Fruit fly (Drosophila melanogaster): ENCODE measurements around the gene TwdlY.
A peak's percentile ranks its signal among the peaks of the same experiment; 100 is the strongest.

TwdlY gene

DNA sequence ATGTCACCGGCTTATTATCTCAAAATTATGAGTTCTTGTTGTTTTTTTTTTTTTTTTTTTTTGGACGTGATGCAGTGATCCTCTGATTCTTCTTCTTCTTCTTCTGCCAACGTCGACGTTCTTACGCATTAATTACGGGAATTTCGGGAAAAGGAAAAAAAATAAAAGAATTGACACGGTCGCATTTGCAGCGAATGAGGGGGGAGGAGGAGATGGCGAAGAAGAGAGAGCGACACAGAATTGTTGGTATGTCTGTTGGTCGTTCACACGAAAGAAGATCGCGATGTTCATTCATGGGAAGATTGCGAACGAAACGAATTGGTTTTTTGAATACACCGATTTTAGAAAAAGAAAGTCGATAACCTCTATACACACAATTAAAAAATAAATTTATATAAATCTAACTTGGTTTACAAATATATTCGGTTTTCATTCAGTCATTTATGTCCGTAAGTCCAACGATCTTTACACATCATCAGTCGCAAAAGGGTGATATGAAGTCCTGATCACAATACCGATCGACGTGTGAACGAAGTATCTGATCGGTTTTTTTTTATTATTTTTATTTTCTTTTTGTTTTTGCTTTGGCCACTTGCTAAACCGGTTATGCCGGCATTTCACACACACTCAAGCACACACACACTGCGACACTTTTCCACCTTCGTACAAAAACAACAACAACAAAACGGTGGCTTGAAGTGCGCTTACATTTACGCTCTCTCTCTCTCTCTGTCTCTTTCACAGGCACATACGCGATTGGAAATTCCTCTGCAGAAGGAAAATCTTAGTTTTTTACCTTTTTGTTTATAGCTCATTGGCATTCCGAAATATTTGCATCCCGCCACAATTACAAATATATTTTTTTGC, 16.2 kb downstream of the TwdlY start (continued):
- TF ChIP-seq CG7786 (GFP tag; optimal IDR thresholded peaks at IDR 0.05) (no peak), fru (optimal IDR thresholded peaks at IDR 0.05) (no peak), CG18599 (GFP tag; optimal IDR thresholded peaks at IDR 0.05) (peak; percentile 77), E2f2 (GFP tag; IDR thresholded peaks at IDR 0.05) (no peak), sob (GFP tag; IDR thresholded peaks at IDR 0.05) (peak; percentile 58), Mad (GFP tag; optimal IDR thresholded peaks at IDR 0.05) (peak; percentile 28), wdn (GFP tag; IDR thresholded peaks at IDR 0.05) (no peak), fd102C (GFP tag; optimal IDR thresholded peaks at IDR 0.05) (no peak), vnd (GFP tag; IDR thresholded peaks at IDR 0.05; ENCODE audit: partially characterized antibody) (no peak), ATbp (GFP tag; optimal IDR thresholded peaks at IDR 0.05) (peak; percentile 73), CG14710 (tag; optimal IDR thresholded peaks at IDR 0.05) (peak; percentile 77), Hr39 (optimal IDR thresholded peaks at IDR 0.05) (no peak), unc-4 (GFP tag; IDR thresholded peaks at IDR 0.05; ENCODE audit: partially characterized antibody) (no peak), CG4360 (GFP tag; IDR thresholded peaks at IDR 0.05) (peak; percentile 91), slou (GFP tag; optimal IDR thresholded peaks at IDR 0.05) (peak; percentile 18), peb (GFP tag; IDR thresholded peaks at IDR 0.05) (0 out of 2 replicates have a peak, but pooled peaks have one; percentile 19), CG11696 (GFP tag; IDR thresholded peaks at IDR 0.05) (peak; percentile 15; the same call in 1 of the 2 replicates), Oli (tag; optimal IDR thresholded peaks at IDR 0.05) (peak; percentile 79), oc (tag; optimal IDR thresholded peaks at IDR 0.05) (peak; percentile 37), tap (tag; optimal IDR thresholded peaks at IDR 0.05) (peak; percentile 75), tup (GFP tag; optimal IDR thresholded peaks at IDR 0.05) (peak; percentile 0), CG10979 (tag; optimal IDR thresholded peaks at IDR 0.05) (peak; percentile 86), CG17829 (tag; optimal IDR thresholded peaks at IDR 0.05) (peak; percentile 87), sens-2 (GFP tag; IDR thresholded peaks at IDR 0.05) (no peak), psq (GFP tag; optimal IDR thresholded peaks at IDR 0.05) (no peak), mld (GFP tag; IDR thresholded peaks at IDR 0.05; ENCODE audit: partially characterized antibody) (no peak), Abd-B (GFP tag; optimal IDR thresholded peaks at IDR 0.05) (peak; percentile 50), CG4404 (GFP tag; IDR thresholded peaks at IDR 0.05) (no peak; the same call in 1 of the 2 replicates), CG13775 (GFP tag; optimal IDR thresholded peaks at IDR 0.05) (peak; percentile 70), CG3065 (GFP tag; optimal IDR thresholded peaks at IDR 0.05) (peak; percentile 9), CG30403 (GFP tag; optimal IDR thresholded peaks at IDR 0.05) (peak; percentile 66), bigmax (GFP tag; optimal IDR thresholded peaks at IDR 0.05) (no peak), exex (tag; optimal IDR thresholded peaks at IDR 0.05) (peak; percentile 22), CG9727 (GFP tag; optimal IDR thresholded peaks at IDR 0.05) (peak; percentile 81), CG31224 (GFP tag; IDR thresholded peaks at IDR 0.05) (0 out of 2 replicates have a peak, but pooled peaks have one; percentile 20), zen2 (GFP tag; IDR thresholded peaks at IDR 0.05; ENCODE audit: partially characterized antibody) (no peak), CG12299 (tag; optimal IDR thresholded peaks at IDR 0.05) (peak; percentile 67), lilli (GFP tag; optimal IDR thresholded peaks at IDR 0.05) (peak; percentile 65), CG6254 (GFP tag; optimal IDR thresholded peaks at IDR 0.05) (peak; percentile 70), CoRest (tag; optimal IDR thresholded peaks at IDR 0.05) (peak; percentile 85), Fer2 (tag; optimal IDR thresholded peaks at IDR 0.05) (peak; percentile 41), CG10462 (GFP tag; optimal IDR thresholded peaks at IDR 0.05) (peak; percentile 59), zfh2 (GFP tag; optimal IDR thresholded peaks at IDR 0.05) (no peak), CG7963 (GFP tag; IDR thresholded peaks at IDR 0.05; ENCODE audit: partially characterized antibody) (no peak), CG11093 (GFP tag; IDR thresholded peaks at IDR 0.05) (no peak), CG14667 (GFP tag; IDR thresholded peaks at IDR 0.05) (no peak), CG7271 (tag; optimal IDR thresholded peaks at IDR 0.05) (no peak), nau (GFP tag; optimal IDR thresholded peaks at IDR 0.05) (peak; percentile 52), fd96Cb (tag; optimal IDR thresholded peaks at IDR 0.05) (peak; percentile 71)

Measured in whole organism, embryonic.